Fruit fly (Drosophila melanogaster) whole organism: ENCODE results near the gene Or13a.

Experiments
- CG8478 ChIP-seq: fragments of >200 bp; optimal IDR thresholded peaks from 2 replicates; lab custom pipeline; 2018; ENCODE audit warnings: inconsistent platforms
- Dll ChIP-seq: fragments of >200 bp; optimal IDR thresholded peaks from 2 replicates; lab custom pipeline; 2017
- EcR ChIP-seq, 2 experiments: fragments of >200 bp; optimal IDR thresholded peaks; 2 replicates each; lab custom pipeline; 2017; ENCODE audit warnings: missing biosample characterization in 2 of 2, missing genetic modification characterization in 2 of 2, missing genetic modification reagents in 2 of 2
- pan ChIP-seq: fragments of >200 bp; optimal IDR thresholded peaks from 2 replicates; lab custom pipeline; 2017
- psq ChIP-seq: fragments of >200 bp; optimal IDR thresholded peaks from 2 replicates; lab custom pipeline; 2017
- usp ChIP-seq: fragments of >200 bp; optimal IDR thresholded peaks from 2 replicates; lab custom pipeline; 2017; ENCODE audit warnings: missing biosample characterization, missing genetic modification characterization, mixed read lengths

DNA sequence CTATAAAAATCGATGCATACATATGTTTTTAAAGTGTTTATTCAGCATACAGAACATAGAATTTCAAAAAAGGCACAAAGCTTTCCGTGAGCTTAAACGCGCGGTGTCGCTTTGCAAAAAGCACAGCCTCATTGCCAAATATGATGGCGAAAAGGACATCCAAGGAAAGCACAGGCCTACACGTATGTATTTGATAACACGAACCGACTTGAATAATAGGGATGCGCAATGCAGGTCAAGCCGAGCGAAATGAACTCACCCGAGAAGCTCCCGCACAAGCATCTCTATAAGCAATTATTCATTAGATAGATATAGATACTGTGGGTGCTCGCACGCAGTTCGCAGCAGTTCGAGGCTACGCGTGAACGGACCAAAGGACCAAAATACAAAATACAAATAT, 49.4 kb upstream of the Or13a start, which contains the start of gene Lcch3:
- TF ChIP-seq pan (lab: Kevin White, UChicago) = no peak
- no peak for TF ChIP-seq CG8478 (lab: Kevin White, UChicago)
- TF ChIP-seq EcR (GFP tag; optimal IDR thresholded peaks at IDR 0.05; lab: Kevin White, UChicago) = no peak
- TF ChIP-seq psq (lab: Kevin White, UChicago) = no peak
- TF ChIP-seq usp (GFP tag; lab: Kevin White, UChicago) = no peak
- no peak for TF ChIP-seq Dll
